Fruit fly (Drosophila melanogaster) whole organism, embryonic: Measurements from ENCODE around the gene Oscillin.
A peak's percentile ranks its signal among the peaks of the same experiment; 100 is the strongest.

Experiments
- Antp ChIP-seq: fragments of 200-800 bp; sonication (Bioruptor generic); optimal IDR thresholded peaks from 3 replicates; lab custom pipeline; 2016; ENCODE audit warnings: missing biosample characterization, missing genetic modification characterization
- Awh ChIP-seq: fragments of 200-800 bp; sonication (Bioruptor generic); IDR thresholded peaks from 2 replicates; pipeline ENCODE4, ENCODE4 v1.3.6; 2022; ENCODE audit warnings: missing biosample characterization, missing genetic modification characterization
- BEAF-32 ChIP-seq: fragments of 200-800 bp; sonication (Bioruptor generic); optimal IDR thresholded peaks from 3 replicates; lab custom pipeline; 2017; ENCODE audit warnings: missing biosample characterization, missing genetic modification characterization, mild to moderate bottlenecking, moderate library complexity, missing genetic modification reagents
- Bgb ChIP-seq: fragments of 200-800 bp; sonication (Bioruptor generic); IDR thresholded peaks from 2 replicates; pipeline ENCODE4 v1.3.6; 2022; ENCODE audit warnings: missing biosample characterization, missing genetic modification characterization; ENCODE audit not compliant: partially characterized antibody
- Blimp-1 ChIP-seq: fragments of 200-800 bp; sonication (Bioruptor generic); optimal IDR thresholded peaks from 3 replicates; lab custom pipeline; 2018; ENCODE audit warnings: missing biosample characterization, missing genetic modification characterization, mild to moderate bottlenecking, moderate library complexity, missing genetic modification reagents
- CG10979 ChIP-seq: fragments of 200-800 bp; sonication (Bioruptor generic); optimal IDR thresholded peaks from 2 replicates; lab custom pipeline; 2018; ENCODE audit warnings: missing biosample characterization, mild to moderate bottlenecking, missing genetic modification characterization, moderate library complexity
- CG11504 ChIP-seq: fragments of 200-800 bp; sonication (Bioruptor generic); optimal IDR thresholded peaks from 3 replicates; lab custom pipeline; 2019; ENCODE audit warnings: missing biosample characterization, mild to moderate bottlenecking, missing genetic modification characterization, moderate library complexity
- CG12219 ChIP-seq: fragments of 200-800 bp; sonication (Bioruptor generic); optimal IDR thresholded peaks from 3 replicates; lab custom pipeline; 2018; ENCODE audit warnings: missing biosample characterization, mild to moderate bottlenecking, missing genetic modification characterization
- CG12659 ChIP-seq: fragments of 200-800 bp; sonication (Bioruptor generic); optimal IDR thresholded peaks from 3 replicates; lab custom pipeline; 2017; ENCODE audit warnings: mild to moderate bottlenecking, missing biosample characterization, missing genetic modification reagents, missing genetic modification characterization
- CG13296 ChIP-seq: fragments of 200-800 bp; sonication (Bioruptor generic); optimal IDR thresholded peaks from 3 replicates; lab custom pipeline; 2018; ENCODE audit warnings: missing biosample characterization, mild to moderate bottlenecking, missing genetic modification characterization
- CG13424 ChIP-seq: fragments of 200-800 bp; sonication (Bioruptor generic); optimal IDR thresholded peaks from 2 replicates; lab custom pipeline; 2019; ENCODE audit warnings: missing biosample characterization, mild to moderate bottlenecking, missing genetic modification characterization, moderate library complexity
- CG1529 ChIP-seq: fragments of 200-800 bp; sonication (Bioruptor generic); optimal IDR thresholded peaks from 3 replicates; lab custom pipeline; 2018; ENCODE audit warnings: missing biosample characterization, missing genetic modification characterization
- CG15479 ChIP-seq: fragments of 200-800 bp; sonication (Bioruptor generic); optimal IDR thresholded peaks from 3 replicates; lab custom pipeline; 2019; ENCODE audit warnings: missing biosample characterization, mild to moderate bottlenecking, missing genetic modification characterization, moderate library complexity
- CG16813 ChIP-seq: fragments of 200-800 bp; sonication (Bioruptor generic); IDR thresholded peaks from 3 replicates; pipeline ENCODE4 v1.3.6; 2022; ENCODE audit warnings: missing biosample characterization, missing genetic modification characterization; ENCODE audit not compliant: partially characterized antibody
- CG17361 ChIP-seq: fragments of 200-800 bp; sonication (Bioruptor generic); IDR thresholded peaks from 3 replicates; pipeline ENCODE4 v1.3.6; 2022; ENCODE audit warnings: missing biosample characterization, missing genetic modification characterization
- CG17612 ChIP-seq: fragments of 200-800 bp; sonication (Bioruptor generic); IDR thresholded peaks from 2 replicates; pipeline ENCODE4 v1.3.6; 2022; ENCODE audit warnings: missing biosample characterization, missing genetic modification characterization
- CG18599 ChIP-seq: fragments of 200-800 bp; sonication (Bioruptor generic); optimal IDR thresholded peaks from 3 replicates; lab custom pipeline; 2017; ENCODE audit warnings: missing biosample characterization, missing genetic modification characterization, mild to moderate bottlenecking, moderate library complexity, missing genetic modification reagents
- CG18619 ChIP-seq: fragments of 200-800 bp; sonication (Bioruptor generic); optimal IDR thresholded peaks from 3 replicates; lab custom pipeline; 2017; ENCODE audit warnings: missing biosample characterization, mild to moderate bottlenecking, missing genetic modification characterization
- CG2199 ChIP-seq: fragments of 200-800 bp; sonication (Bioruptor generic); IDR thresholded peaks from 3 replicates; pipeline ENCODE4 v1.3.6; 2022; ENCODE audit warnings: missing biosample characterization, missing genetic modification characterization
- CG6791 ChIP-seq: fragments of 200-800 bp; sonication (Bioruptor generic); IDR thresholded peaks from 3 replicates; pipeline ENCODE4 v1.3.6; 2022; ENCODE audit warnings: missing biosample characterization, missing genetic modification characterization; ENCODE audit not compliant: partially characterized antibody
- CG7556 ChIP-seq: fragments of 200-800 bp; sonication (Bioruptor generic); optimal IDR thresholded peaks from 2 replicates; lab custom pipeline; 2017; ENCODE audit warnings: missing biosample characterization, mild to moderate bottlenecking, missing genetic modification characterization
- Deaf1 ChIP-seq: fragments of 200-800 bp; optimal IDR thresholded peaks from 3 replicates; lab custom pipeline; 2019; ENCODE audit warnings: missing biosample characterization, mild to moderate bottlenecking, missing genetic modification characterization, moderate library complexity
- Elba2 ChIP-seq: fragments of 200-800 bp; sonication (Bioruptor generic); optimal IDR thresholded peaks from 3 replicates; lab custom pipeline; 2016; ENCODE audit warnings: missing biosample characterization, missing genetic modification characterization
- MESR4 ChIP-seq: fragments of 200-800 bp; sonication (Bioruptor generic); optimal IDR thresholded peaks from 2 replicates; lab custom pipeline; 2018; ENCODE audit warnings: missing biosample characterization, mild to moderate bottlenecking, missing genetic modification characterization, moderate library complexity
- MTF-1 ChIP-seq: fragments of 200-800 bp; sonication (Bioruptor generic); optimal IDR thresholded peaks from 2 replicates; lab custom pipeline; 2018; ENCODE audit warnings: missing biosample characterization, mild to moderate bottlenecking, missing genetic modification characterization, borderline replicate concordance
- Oaz ChIP-seq: fragments of 200-800 bp; sonication (Bioruptor generic); IDR thresholded peaks from 2 replicates; pipeline ENCODE4 v1.3.6; 2022; ENCODE audit warnings: missing biosample characterization, missing genetic modification characterization
- PHDP ChIP-seq: fragments of 200-800 bp; sonication (Bioruptor generic); optimal IDR thresholded peaks from 3 replicates; lab custom pipeline; 2018; ENCODE audit warnings: missing biosample characterization, mild to moderate bottlenecking, missing genetic modification characterization, moderate library complexity
- Side ChIP-seq: fragments of 200-800 bp; sonication (Bioruptor generic); optimal IDR thresholded peaks from 2 replicates; lab custom pipeline; 2016; ENCODE audit warnings: missing biosample characterization, missing genetic modification characterization
- Spps ChIP-seq: fragments of 200-800 bp; sonication (Bioruptor generic); optimal IDR thresholded peaks from 2 replicates; lab custom pipeline; 2018; ENCODE audit warnings: missing biosample characterization, mild to moderate bottlenecking, missing genetic modification characterization
- Sry-δ ChIP-seq: fragments of 200-800 bp; sonication (Bioruptor generic); optimal IDR thresholded peaks from 2 replicates; lab custom pipeline; 2016; ENCODE audit warnings: missing biosample characterization, missing genetic modification characterization
- corto ChIP-seq: fragments of 200-800 bp; sonication (Bioruptor generic); optimal IDR thresholded peaks from 2 replicates; lab custom pipeline; 2016; ENCODE audit warnings: missing biosample characterization, mild to moderate bottlenecking, missing genetic modification characterization, moderate library complexity
- dpn ChIP-seq, 2 experiments: fragments of 200-800 bp; sonication (Bioruptor generic); optimal IDR thresholded peaks; 3 replicates each; lab custom pipeline; 2016; ENCODE audit warnings: missing biosample characterization in 2 of 2, missing genetic modification characterization in 2 of 2
- fd64A ChIP-seq: fragments of 200-800 bp; sonication (Bioruptor generic); optimal IDR thresholded peaks from 3 replicates; lab custom pipeline; 2018; ENCODE audit warnings: missing biosample characterization, mild to moderate bottlenecking, missing genetic modification characterization
- ham ChIP-seq: fragments of 200-800 bp; sonication (Bioruptor generic); IDR thresholded peaks from 2 replicates; pipeline ENCODE4 v1.3.6; 2022; ENCODE audit warnings: missing biosample characterization, missing genetic modification characterization
- hb ChIP-seq: fragments of 200-800 bp; sonication (Bioruptor generic); IDR thresholded peaks from 3 replicates; pipeline ENCODE4 v1.3.6; 2022; ENCODE audit warnings: missing biosample characterization, missing genetic modification characterization; ENCODE audit not compliant: partially characterized antibody
- ind ChIP-seq: fragments of 200-800 bp; sonication (Bioruptor generic); optimal IDR thresholded peaks from 3 replicates; lab custom pipeline; 2016; ENCODE audit warnings: missing biosample characterization, missing genetic modification characterization
- klu ChIP-seq: fragments of 200-800 bp; sonication (Bioruptor generic); IDR thresholded peaks from 2 replicates; pipeline ENCODE4 v1.3.6; 2022; ENCODE audit warnings: missing biosample characterization, missing genetic modification characterization
- nerfin-2 ChIP-seq: fragments of 200-800 bp; sonication (Bioruptor generic); IDR thresholded peaks from 2 replicates; pipeline ENCODE4 v1.3.6; 2022; ENCODE audit warnings: missing biosample characterization, missing genetic modification characterization; ENCODE audit not compliant: partially characterized antibody
- phol ChIP-seq: fragments of 200-800 bp; sonication (Bioruptor generic); optimal IDR thresholded peaks from 3 replicates; lab custom pipeline; 2018; ENCODE audit warnings: missing biosample characterization, mild to moderate bottlenecking, missing genetic modification characterization, moderate library complexity
- sd ChIP-seq: fragments of 200-800 bp; sonication (Bioruptor generic); optimal IDR thresholded peaks from 3 replicates; lab custom pipeline; 2018; ENCODE audit warnings: missing biosample characterization, mild to moderate bottlenecking, missing genetic modification characterization, moderate library complexity
- sna ChIP-seq: fragments of 200-800 bp; sonication (Bioruptor generic); IDR thresholded peaks from 2 replicates; pipeline ENCODE4 v1.3.6; 2022; ENCODE audit warnings: missing biosample characterization, missing genetic modification characterization; ENCODE audit not compliant: partially characterized antibody
- sr ChIP-seq: fragments of 200-800 bp; sonication (Bioruptor generic); IDR thresholded peaks from 3 replicates; pipeline ENCODE4 v1.3.6; 2022; ENCODE audit warnings: missing biosample characterization, missing genetic modification characterization
- stwl ChIP-seq: fragments of 200-800 bp; sonication (Bioruptor generic); optimal IDR thresholded peaks from 3 replicates; lab custom pipeline; 2018; ENCODE audit warnings: missing biosample characterization, mild to moderate bottlenecking, missing genetic modification characterization, moderate library complexity
- tll ChIP-seq, 2 experiments: fragments of 200-800 bp in 1 of 2; fragments of >200 bp in 1 of 2; sonication (Bioruptor generic) in 1 of 2; optimal IDR thresholded peaks; 2 replicates each; lab custom pipeline; 2017 to 2019; ENCODE audit warnings: missing biosample characterization in 2 of 2, missing genetic modification characterization in 2 of 2, mild to moderate bottlenecking in 1 of 2, moderate library complexity in 1 of 2
- tna ChIP-seq: fragments of 200-800 bp; sonication (Bioruptor generic); IDR thresholded peaks from 2 replicates; pipeline ENCODE4 v1.3.6; 2022; ENCODE audit warnings: missing biosample characterization, missing genetic modification characterization; ENCODE audit not compliant: partially characterized antibody
- unpg ChIP-seq: fragments of 200-800 bp; sonication (Bioruptor generic); optimal IDR thresholded peaks from 3 replicates; lab custom pipeline; 2018; ENCODE audit warnings: missing biosample characterization, mild to moderate bottlenecking, missing genetic modification characterization, moderate library complexity
- z ChIP-seq: fragments of 200-800 bp; sonication (Bioruptor generic); IDR thresholded peaks from 3 replicates; pipeline ENCODE4 v1.3.6; 2022; ENCODE audit warnings: missing biosample characterization, missing genetic modification characterization
- zfh2 ChIP-seq: fragments of 200-800 bp; sonication (Bioruptor generic); optimal IDR thresholded peaks from 2 replicates; lab custom pipeline; 2016; ENCODE audit warnings: missing biosample characterization, missing genetic modification characterization

Gene Oscillin

dm6 chr2L:5526738-5527137 lies 20.1 kb upstream of the Oscillin start, which contains the start of gene Cox11 (continued):
- no peak for TF ChIP-seq CG7556
- TF ChIP-seq stwl (tag; lab: Kevin White, UChicago): peak; percentile 18
- TF ChIP-seq z (GFP tag; lab: Robert Waterston, UW): no peak
- TF ChIP-seq zfh2 (GFP tag; lab: Kevin White, UChicago): no peak
- TF ChIP-seq sna (GFP tag; lab: Robert Waterston, UW): peak; percentile 54; the same call in 1 of the 2 replicates
- no peak for TF ChIP-seq sd (tag; lab: Kevin White, UChicago)
- TF ChIP-seq CG18599 (GFP tag; lab: Kevin White, UChicago): no peak
- TF ChIP-seq CG12219 (GFP tag; lab: Kevin White, UChicago): no peak

dm6 chr2L:5527861-5528260 lies 19.0 kb upstream of the Oscillin start, which contains the start of gene CG31915:
CG31915 (plus strand) TSS chr2L:5528123.
- no peak for TF ChIP-seq dpn (GFP tag; optimal IDR thresholded peaks at IDR 0.05; lab: Kevin White, UChicago)
- no peak for TF ChIP-seq ham (GFP tag; lab: Robert Waterston, UW)
- no peak for TF ChIP-seq Blimp-1 (GFP tag; lab: Kevin White, UChicago)
- no peak for TF ChIP-seq Oaz (GFP tag; lab: Robert Waterston, UW)
- peak; percentile 54 for TF ChIP-seq MESR4
- TF ChIP-seq CG13424 (tag; lab: Kevin White, UChicago): no peak
- no peak for TF ChIP-seq Awh (GFP tag; lab: Robert Waterston, UW)
- no peak for TF ChIP-seq CG18619
- peak; percentile 8 for TF ChIP-seq BEAF-32
- TF ChIP-seq CG13296 (GFP tag; lab: Kevin White, UChicago): no peak
- TF ChIP-seq CG2199 (GFP tag; lab: Robert Waterston, UW): 0 out of 3 replicates have a peak, but pooled peaks have one; percentile 25
- no peak for TF ChIP-seq ind (GFP tag; lab: Kevin White, UChicago)
- no peak for TF ChIP-seq Side (GFP tag; lab: Kevin White, UChicago)
- TF ChIP-seq Bgb (GFP tag; lab: Robert Waterston, UW): peak; percentile 83
- TF ChIP-seq Antp (GFP tag; lab: Kevin White, UChicago): no peak
- peak; percentile 29 for TF ChIP-seq Sry-δ
- TF ChIP-seq corto: no peak
- peak; percentile 85 for TF ChIP-seq hb (GFP tag; lab: Robert Waterston, UW)
- peak; percentile 85 for TF ChIP-seq tna (GFP tag; lab: Robert Waterston, UW)
- no peak for TF ChIP-seq CG17612 (GFP tag; lab: Robert Waterston, UW)
- TF ChIP-seq PHDP (tag; lab: Kevin White, UChicago): no peak
- TF ChIP-seq CG10979 (tag; lab: Kevin White, UChicago): no peak
- TF ChIP-seq sr (GFP tag; lab: Robert Waterston, UW): no peak
- peak; percentile 86 for TF ChIP-seq nerfin-2 (GFP tag; lab: Robert Waterston, UW)
- TF ChIP-seq fd64A: no peak
- TF ChIP-seq Spps (tag; lab: Kevin White, UChicago): no peak
- no peak for TF ChIP-seq CG17361 (GFP tag; lab: Robert Waterston, UW)
- no peak for TF ChIP-seq tll (GFP tag; optimal IDR thresholded peaks at IDR 0.05; lab: Kevin White, UChicago)
- TF ChIP-seq phol: peak; percentile 7
- no peak for TF ChIP-seq Elba2 (GFP tag; lab: Kevin White, UChicago)
- no peak for TF ChIP-seq CG12659 (GFP tag; lab: Kevin White, UChicago)
- no peak for TF ChIP-seq MTF-1 (GFP tag; lab: Kevin White, UChicago)
- no peak for TF ChIP-seq klu (GFP tag; lab: Robert Waterston, UW)
- no peak for TF ChIP-seq unpg
- TF ChIP-seq CG11504: no peak
- TF ChIP-seq Deaf1 (tag; lab: Kevin White, UChicago): no peak
- no peak for TF ChIP-seq CG1529 (GFP tag; lab: Kevin White, UChicago)
- no peak for TF ChIP-seq CG15479
- TF ChIP-seq CG6791 (GFP tag; lab: Robert Waterston, UW): peak; percentile 89
- TF ChIP-seq CG16813: peak; percentile 69
